Fruit fly (Drosophila melanogaster) whole organism, prepupa: Measurements from ENCODE around the gene CG32017.

Experiments
- CG3919 ChIP-seq: fragments of 200-800 bp; sonication (Bioruptor generic); optimal IDR thresholded peaks from 3 replicates; lab custom pipeline; 2016; ENCODE audit warnings: missing biosample characterization, missing genetic modification characterization
- CG6163 ChIP-seq: fragments of 200-800 bp; sonication (Bioruptor generic); IDR thresholded peaks from 3 replicates; pipeline ENCODE4 v1.3.6; 2022; ENCODE audit warnings: missing biosample characterization, missing genetic modification characterization
- CG6276 ChIP-seq: fragments of 200-800 bp; sonication (Bioruptor generic); optimal IDR thresholded peaks from 2 replicates; lab custom pipeline; 2017; ENCODE audit warnings: missing biosample characterization, mild to moderate bottlenecking, missing genetic modification characterization
- CG6808 ChIP-seq: fragments of 200-800 bp; sonication (Bioruptor generic); optimal IDR thresholded peaks from 3 replicates; lab custom pipeline; 2017; ENCODE audit warnings: missing biosample characterization, missing genetic modification characterization, mild to moderate bottlenecking, moderate library complexity, missing genetic modification reagents
- Eip75B ChIP-seq: fragments of 200-800 bp; sonication (Bioruptor generic); optimal IDR thresholded peaks from 3 replicates; lab custom pipeline; 2016; ENCODE audit warnings: missing biosample characterization, missing genetic modification characterization
- Sox14 ChIP-seq: fragments of 200-800 bp; sonication (Bioruptor generic); optimal IDR thresholded peaks from 3 replicates; lab custom pipeline; 2016; ENCODE audit warnings: missing biosample characterization, missing genetic modification characterization
- Sox15 ChIP-seq: fragments of 200-800 bp; sonication (Bioruptor generic); optimal IDR thresholded peaks from 3 replicates; lab custom pipeline; 2016; ENCODE audit warnings: missing biosample characterization, missing genetic modification characterization
- dsx ChIP-seq: fragments of 200-800 bp; optimal IDR thresholded peaks from 3 replicates; lab custom pipeline; 2019; ENCODE audit warnings: missing biosample characterization, mild to moderate bottlenecking, missing genetic modification characterization, moderate library complexity; ENCODE audit not compliant: poor library complexity, severe bottlenecking
- spab ChIP-seq: fragments of 200-800 bp; sonication (Bioruptor generic); optimal IDR thresholded peaks from 2 replicates; lab custom pipeline; 2017; ENCODE audit warnings: missing biosample characterization, mild to moderate bottlenecking, missing genetic modification characterization, missing genetic modification reagents
- ss ChIP-seq, 2 experiments: fragments of 200-800 bp; sonication (Bioruptor generic); optimal IDR thresholded peaks; 2 replicates in 1 of 2; 3 replicates in 1 of 2; lab custom pipeline; 2017 to 2018; ENCODE audit warnings: mild to moderate bottlenecking in 2 of 2, missing biosample characterization in 2 of 2, missing genetic modification characterization in 2 of 2, moderate library complexity in 1 of 2
- vri ChIP-seq: fragments of 200-800 bp; sonication (Bioruptor generic); optimal IDR thresholded peaks from 3 replicates; lab custom pipeline; 2016; ENCODE audit warnings: missing biosample characterization, mild to moderate bottlenecking, missing genetic modification characterization

- TF ChIP-seq ss (GFP tag; optimal IDR thresholded peaks at IDR 0.05; lab: Kevin White, UChicago) (no peak), Eip75B (GFP tag; lab: Kevin White, UChicago) (no peak), CG3919 (no peak), dsx (GFP tag; lab: Kevin White, UChicago) (no peak), Sox15 (GFP tag; lab: Kevin White, UChicago) (no peak), CG6163 (GFP tag; lab: Robert Waterston, UW) (no peak), vri (no peak), spab (no peak), CG6808 (no peak), Sox14 (no peak), CG6276 (no peak)
Measured at dm6 chr4:1186828-1187227, 24.9 kb upstream of the CG32017 start.
